Worm (Caenorhabditis elegans) whole organism, dauer: ENCODE data around the gene srh-56.

Source experiments
- unc-62 ChIP-seq: sonication (generic microtip); optimal IDR thresholded peaks from 2 replicates; lab custom pipeline; 2017; ENCODE audit warnings: missing biosample characterization, missing genetic modification reagents, missing genetic modification characterization

srh-56 gene

DNA sequence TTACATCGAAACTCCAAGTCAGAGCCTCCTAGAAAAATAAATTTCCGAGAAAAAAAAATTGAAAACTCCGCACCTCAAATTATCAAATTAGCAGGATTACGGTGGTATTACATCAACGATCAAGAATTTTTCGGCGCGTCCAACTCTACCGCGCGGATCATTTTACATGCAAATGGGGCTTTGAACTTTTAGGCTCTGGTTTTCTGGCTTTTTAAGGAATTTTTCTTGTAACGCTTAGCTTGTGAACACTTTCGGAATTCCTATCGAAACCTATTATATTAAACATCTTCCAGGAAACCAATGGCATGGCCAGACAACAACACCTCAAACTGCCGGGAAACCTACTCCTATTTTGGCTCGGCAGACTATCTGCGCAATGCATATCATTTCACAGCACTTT lies at the start of gene srh-56:
srh-56 (plus strand) TSS at position 301 of the 400 bp plus-strand sequence.
- TF ChIP-seq unc-62, result no peak

DNA sequence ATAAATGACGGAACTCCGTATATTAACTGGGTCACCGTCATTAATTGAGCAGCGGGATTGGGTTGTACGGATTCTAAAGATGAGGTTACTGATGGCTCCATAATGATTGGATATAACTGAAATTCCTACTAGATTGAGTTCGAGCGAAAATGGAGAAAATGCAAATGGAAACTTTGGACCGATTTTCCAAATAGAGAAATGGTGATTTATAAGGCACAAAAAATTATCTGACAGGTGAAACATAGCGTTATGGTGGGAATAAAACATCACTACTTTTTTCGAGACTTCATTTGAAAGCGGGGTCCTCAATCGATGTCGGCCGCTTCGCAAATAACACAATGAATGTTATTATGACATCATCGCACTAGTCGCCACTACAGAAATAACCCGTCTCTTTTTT lies 49.1 kb upstream of the srh-56 start, which contains the start of gene srg-60:
srg-60 (minus strand) TSS at position 101 of the 400 bp plus-strand sequence.
- no peak for TF ChIP-seq unc-62

DNA sequence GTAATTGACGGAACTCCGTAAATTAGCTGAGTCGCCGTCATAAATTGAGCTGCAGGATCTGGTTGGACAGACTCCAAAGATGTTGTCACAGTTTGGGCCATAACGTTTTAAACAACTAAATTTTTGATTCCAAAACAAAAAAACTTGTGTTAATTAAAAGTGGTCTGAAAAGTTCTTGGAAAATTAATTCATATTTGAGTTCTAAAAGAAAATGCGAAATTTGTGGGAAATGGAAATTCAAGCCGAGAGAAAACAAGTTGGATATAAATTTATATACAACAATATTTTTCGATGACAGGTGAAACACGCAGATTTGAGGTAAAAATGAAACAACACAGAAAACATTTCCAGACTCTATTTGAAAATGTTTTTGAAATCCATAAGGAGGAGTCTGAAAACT lies 46.4 kb upstream of the srh-56 start, which contains the start of gene srg-59:
srg-59 (minus strand) TSS at position 101 of the 400 bp plus-strand sequence.
- TF ChIP-seq unc-62, result no peak

- TF ChIP-seq unc-62, result no peak
Measured at ce11 chrV:2727101-2727500, 44.6 kb upstream of the srh-56 start, which contains the start of gene str-13. Gene str-13, minus strand, starts transcription at chrV:2727201.

DNA sequence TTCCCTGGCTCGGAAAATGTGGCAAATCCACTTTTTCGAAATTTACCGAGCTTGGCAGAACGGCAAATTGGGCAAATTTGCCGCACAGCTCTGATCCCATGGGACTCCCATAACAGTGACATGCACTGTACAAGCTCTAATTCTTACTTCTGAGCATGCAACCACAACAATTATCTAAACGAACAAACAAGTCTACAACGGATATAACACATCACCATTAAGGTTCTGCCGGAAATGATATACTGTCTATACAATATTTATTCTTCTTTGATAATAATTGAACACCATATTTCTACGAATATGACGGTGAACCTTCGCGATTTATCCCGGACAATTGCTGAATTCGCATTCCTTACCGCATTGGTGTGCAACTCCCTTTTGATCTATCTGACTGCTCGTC lies 43.4 kb upstream of the srh-56 start, which contains the start of gene str-33:
str-33 (plus strand) TSS at position 301 of the 400 bp plus-strand sequence.
- TF ChIP-seq unc-62, result no peak

- no peak for TF ChIP-seq unc-62
Measured at ce11 chrV:2730784-2731480, 40.7 kb upstream of the srh-56 start, which contains the start of gene dod-3. Gene dod-3, minus strand, starts transcription at chrV:2731098.

DNA sequence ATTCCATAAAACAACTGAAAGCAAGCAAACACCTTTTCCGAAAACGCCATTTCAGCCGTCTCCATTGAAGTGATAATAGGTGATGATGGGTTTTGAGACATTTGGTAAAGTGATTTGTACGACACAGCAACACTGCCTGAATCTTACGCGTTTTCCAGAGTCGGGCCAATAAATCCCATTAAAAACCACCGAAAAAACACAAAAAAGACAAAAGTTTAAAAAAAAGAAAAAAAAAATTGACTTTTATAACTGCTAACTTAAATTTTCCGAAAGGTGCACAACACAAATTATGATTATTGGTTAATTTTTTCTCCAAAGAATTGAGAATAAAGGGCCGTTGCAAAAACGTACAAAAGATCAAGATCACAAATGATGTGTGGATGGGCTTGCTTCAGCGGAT lies 37.3 kb upstream of the srh-56 start, which contains the start of gene srg-57:
srg-57 (minus strand) TSS at position 101 of the 400 bp plus-strand sequence.
- no peak for TF ChIP-seq unc-62

ce11 chrV:2738174-2738573 lies 33.5 kb upstream of the srh-56 start, which contains the start of gene srg-56:
Gene srg-56, minus strand, starts transcription at chrV:2738274.
- TF ChIP-seq unc-62, result no peak

ce11 chrV:2739607-2740006 lies 32.1 kb upstream of the srh-56 start:
- TF ChIP-seq unc-62, result no peak

DNA sequence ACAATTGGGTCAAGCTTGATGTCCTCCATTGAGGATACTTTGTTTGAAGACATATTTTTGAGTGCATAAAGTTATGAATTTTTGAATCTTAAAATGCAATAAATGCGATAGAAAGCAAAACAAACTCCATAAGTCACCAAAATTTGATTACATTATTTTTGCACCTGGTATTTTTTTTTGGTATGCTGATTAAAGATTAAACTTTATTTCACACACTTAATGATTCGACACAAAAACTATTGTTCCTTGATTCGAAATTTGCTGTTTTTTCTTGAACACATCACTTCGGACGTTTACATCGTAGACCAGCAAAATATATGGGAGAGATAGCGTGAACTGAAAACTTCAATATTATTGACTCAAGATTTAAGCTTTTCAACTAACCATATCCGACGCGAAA lies 31.4 kb upstream of the srh-56 start, which contains the start of gene srg-61:
srg-61 (minus strand) TSS at position 101 of the 400 bp plus-strand sequence.
- no peak for TF ChIP-seq unc-62

DNA sequence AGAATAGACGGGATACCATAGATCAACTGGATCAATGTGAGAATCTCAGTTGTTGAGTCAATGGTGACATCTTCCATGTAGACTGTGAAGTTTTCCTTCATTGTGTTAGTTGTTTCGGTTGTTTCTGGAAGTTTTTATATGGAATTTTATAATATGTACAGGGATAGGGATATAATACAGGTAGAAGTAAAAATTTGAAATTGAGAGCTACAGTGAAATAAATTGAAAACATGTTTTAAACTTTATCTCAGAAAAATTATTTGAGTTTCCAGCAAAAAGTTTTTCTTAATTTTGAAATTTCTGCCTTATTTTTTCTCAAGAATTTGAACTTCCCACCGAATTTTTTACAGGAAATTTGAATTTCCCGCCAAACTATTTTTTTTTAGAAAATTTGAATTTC lies 29.4 kb upstream of the srh-56 start, which contains the start of gene srg-62:
srg-62 (minus strand) TSS at position 101 of the 400 bp plus-strand sequence.
- no peak for TF ChIP-seq unc-62

ce11 chrV:2746404-2746803 lies 25.3 kb upstream of the srh-56 start:
- no peak for TF ChIP-seq unc-62

DNA sequence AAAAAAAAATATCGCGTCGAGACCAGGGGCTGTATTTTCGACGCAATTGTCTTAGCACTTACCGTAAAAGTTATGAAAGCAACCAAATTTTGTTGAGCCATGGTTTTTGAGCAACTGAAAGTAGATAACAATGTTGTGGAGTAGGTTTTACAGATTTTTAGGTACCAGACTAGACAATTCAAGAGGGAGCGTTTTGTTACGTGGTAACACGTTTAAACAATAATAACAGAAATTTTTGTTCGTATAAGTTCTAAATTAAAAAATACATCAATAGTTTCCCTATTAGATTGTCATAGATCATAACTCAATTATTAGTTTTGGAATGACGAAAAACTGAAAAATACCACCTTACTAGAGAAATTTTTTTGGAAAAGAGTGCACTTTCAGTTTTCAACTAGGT lies 21.7 kb upstream of the srh-56 start, which contains the start of gene srx-24:
srx-24 (minus strand) TSS at position 101 of the 400 bp plus-strand sequence.
- TF ChIP-seq unc-62, result no peak

DNA sequence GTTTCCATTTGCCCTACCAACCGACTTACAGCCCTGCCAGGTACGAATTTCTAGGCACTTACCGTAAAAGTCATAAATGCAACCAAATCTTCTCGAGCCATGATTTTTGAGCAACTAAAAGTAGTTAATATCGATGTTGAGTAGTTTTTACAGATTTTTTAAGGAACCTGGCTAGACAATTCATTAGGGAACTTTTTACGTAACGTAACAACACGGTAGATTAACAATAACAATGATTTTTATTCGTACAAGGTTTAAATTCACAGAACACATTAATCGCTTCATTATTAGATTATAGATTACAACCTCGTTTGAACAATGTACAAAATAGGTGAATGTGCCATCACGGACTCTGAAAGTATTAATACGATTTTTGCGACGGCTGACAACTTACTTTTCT lies 18.7 kb upstream of the srh-56 start, which contains the start of gene srx-26:
srx-26 (minus strand) TSS at position 101 of the 400 bp plus-strand sequence.
- TF ChIP-seq unc-62, result no peak

DNA sequence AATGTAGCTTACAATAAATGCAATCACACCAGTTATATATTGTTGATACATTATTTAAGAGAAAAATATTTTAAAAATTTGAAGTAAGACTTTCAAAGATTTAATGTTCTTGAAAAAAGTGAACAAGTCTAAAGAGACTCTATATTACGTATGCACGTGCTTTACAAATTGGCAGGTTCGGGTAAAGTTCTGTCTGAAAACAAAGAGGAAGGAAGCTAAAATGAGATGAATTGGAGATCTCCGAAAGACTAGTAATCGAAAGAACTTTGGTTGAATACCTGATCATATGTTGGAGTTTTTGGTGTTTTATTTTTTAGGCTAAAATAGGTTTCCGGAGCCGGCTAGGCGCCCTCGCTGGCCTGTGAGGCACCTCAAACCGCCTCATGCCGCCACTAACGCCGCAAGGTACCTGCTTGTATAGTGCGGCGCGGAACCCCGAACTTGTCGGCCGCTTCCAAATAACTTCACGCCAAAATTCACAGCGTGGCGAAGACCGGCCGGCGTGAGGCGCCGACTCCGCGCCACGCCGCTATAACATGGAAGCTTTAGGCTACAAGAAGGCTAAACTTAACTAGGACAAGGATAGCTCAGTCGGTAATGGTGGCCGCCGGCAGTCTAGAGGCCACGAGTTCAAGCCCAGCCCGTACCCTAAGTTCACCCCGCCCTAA lies 14.3 kb upstream of the srh-56 start, which contains the start of gene srx-28:
srx-28 (minus strand) TSS at position 51 of the 668 bp plus-strand sequence.
- no peak for TF ChIP-seq unc-62

DNA sequence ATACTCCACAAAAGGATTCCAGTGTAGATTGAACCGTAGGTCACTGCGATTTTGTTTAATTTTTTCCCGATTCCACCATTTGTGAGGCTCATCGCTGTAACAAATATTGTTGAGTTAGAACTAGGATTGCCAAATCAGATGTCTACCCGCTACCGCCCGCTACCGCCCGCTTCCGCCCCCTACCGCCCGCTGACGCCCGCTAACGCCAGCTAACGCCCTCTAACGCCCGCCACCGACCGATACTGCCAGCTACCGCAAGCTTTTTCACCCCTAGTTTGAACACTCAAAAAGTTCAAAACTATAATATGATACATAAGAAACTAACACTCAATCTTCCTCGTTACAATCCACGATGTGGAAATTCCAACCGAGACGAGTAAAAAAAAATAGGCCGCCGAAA lies 13.2 kb upstream of the srh-56 start:
- TF ChIP-seq unc-62, result no peak

- TF ChIP-seq unc-62, result no peak
Measured at ce11 chrV:2759456-2759855, 12.2 kb upstream of the srh-56 start, which contains the start of gene srg-58. Gene srg-58, minus strand, starts transcription at chrV:2759556.
